Fruit fly (Drosophila melanogaster) Kc167 (cell line): ENCODE measurements around the gene ple.

Source experiments
- Myc ChIP-seq: fragments of >200 bp; optimal IDR thresholded peaks from 2 replicates; lab custom pipeline; 2017; ENCODE audit warnings: missing external identifiers
- Sin3A ChIP-seq: fragments of >200 bp; optimal IDR thresholded peaks from 2 replicates; lab custom pipeline; 2018; ENCODE audit warnings: missing external identifiers
- h ChIP-seq: fragments of >200 bp; optimal IDR thresholded peaks from 3 replicates; lab custom pipeline; 2018; ENCODE audit warnings: missing external identifiers
- insv ChIP-seq: fragments of >200 bp; optimal IDR thresholded peaks from 3 replicates; lab custom pipeline; 2018; ENCODE audit warnings: missing external identifiers
- psq ChIP-seq: fragments of >200 bp; optimal IDR thresholded peaks from 2 replicates; lab custom pipeline; 2017; ENCODE audit warnings: missing external identifiers
- ttk ChIP-seq: sonication (Bioruptor generic); optimal IDR thresholded peaks from 2 replicates; lab custom pipeline; 2017; ENCODE audit warnings: missing external identifiers

DNA sequence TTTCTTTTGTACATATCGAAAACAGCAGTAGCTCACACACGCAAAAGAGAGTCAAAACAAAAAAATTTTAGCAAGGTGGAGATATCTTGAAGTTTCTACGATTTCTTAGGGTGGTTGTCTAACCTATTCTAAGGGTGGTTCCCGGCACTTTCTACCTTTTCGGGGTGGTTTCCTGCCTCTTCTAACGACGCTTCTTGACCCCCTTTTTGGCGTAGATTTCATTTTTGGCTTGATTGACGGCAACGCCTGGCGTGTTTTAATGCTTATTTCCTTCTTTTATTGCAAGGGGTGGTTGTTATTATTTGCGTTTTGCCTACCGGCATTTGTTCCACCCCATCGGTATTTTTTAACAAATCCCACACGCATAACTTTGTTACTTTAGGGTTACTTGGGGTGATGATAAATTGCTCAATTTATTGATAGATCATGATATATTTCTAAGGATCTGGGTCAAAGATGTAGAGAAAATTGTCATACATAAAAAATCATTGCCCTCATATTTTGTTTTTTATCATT lies 18.3 kb downstream of the ple start:
- TF ChIP-seq psq (lab: Kevin White, UChicago) (no peak), ttk (lab: Kevin White, UChicago) (no peak), h (no peak), insv (no peak), Myc (lab: Kevin White, UChicago) (no peak), Sin3A (lab: Kevin White, UChicago) (no peak)
